Fruit fly (Drosophila melanogaster) whole organism, prepupa: ENCODE measurements around the gene Gr93b.

Experiments used
- Blimp-1 ChIP-seq: fragments of 200-800 bp; sonication (Bioruptor generic); optimal IDR thresholded peaks from 3 replicates; lab custom pipeline; 2017; ENCODE audit warnings: missing biosample characterization, missing genetic modification characterization, mild to moderate bottlenecking, moderate library complexity, missing genetic modification reagents
- CG10631 ChIP-seq: fragments of 200-800 bp; sonication (Bioruptor generic); optimal IDR thresholded peaks from 2 replicates; lab custom pipeline; 2016; ENCODE audit warnings: missing biosample characterization, missing genetic modification characterization
- CG11294 ChIP-seq: fragments of 200-800 bp; sonication (Bioruptor generic); IDR thresholded peaks from 2 replicates; pipeline ENCODE4 v1.3.6; 2022; ENCODE audit warnings: missing biosample characterization, missing genetic modification characterization
- CG11762 ChIP-seq: fragments of 200-800 bp; sonication (Bioruptor generic); optimal IDR thresholded peaks from 3 replicates; lab custom pipeline; 2016; ENCODE audit warnings: missing biosample characterization, missing genetic modification characterization; ENCODE audit not compliant: insufficient read depth
- CG11902 ChIP-seq: fragments of 200-800 bp; sonication (Bioruptor generic); optimal IDR thresholded peaks from 3 replicates; lab custom pipeline; 2016; ENCODE audit warnings: missing biosample characterization, missing genetic modification characterization
- CG15336 ChIP-seq: fragments of 200-800 bp; sonication (Bioruptor generic); IDR thresholded peaks from 2 replicates; pipeline ENCODE4 v1.3.6; 2022; ENCODE audit warnings: missing biosample characterization, missing genetic modification characterization
- CG1621 ChIP-seq: fragments of 200-800 bp; sonication (Bioruptor generic); optimal IDR thresholded peaks from 3 replicates; lab custom pipeline; 2018; ENCODE audit warnings: missing biosample characterization, mild to moderate bottlenecking, missing genetic modification characterization
- CG16779 ChIP-seq: fragments of 200-800 bp; sonication (Bioruptor generic); optimal IDR thresholded peaks from 3 replicates; lab custom pipeline; 2017; ENCODE audit warnings: missing biosample characterization, mild to moderate bottlenecking, missing genetic modification characterization
- CG3032 ChIP-seq: fragments of 200-800 bp; optimal IDR thresholded peaks from 2 replicates; lab custom pipeline; 2019; ENCODE audit warnings: missing biosample characterization, mild to moderate bottlenecking, missing genetic modification characterization, moderate library complexity
- CG31627 ChIP-seq: fragments of 200-800 bp; sonication (Bioruptor generic); optimal IDR thresholded peaks from 3 replicates; lab custom pipeline; 2016; ENCODE audit warnings: missing biosample characterization, missing genetic modification characterization
- CG34406 ChIP-seq: fragments of 200-800 bp; sonication (Bioruptor generic); optimal IDR thresholded peaks from 3 replicates; lab custom pipeline; 2016; ENCODE audit warnings: missing biosample characterization, missing genetic modification characterization
- CG3919 ChIP-seq: fragments of 200-800 bp; sonication (Bioruptor generic); optimal IDR thresholded peaks from 3 replicates; lab custom pipeline; 2016; ENCODE audit warnings: missing biosample characterization, missing genetic modification characterization
- CG4318 ChIP-seq: fragments of 200-800 bp; sonication (Bioruptor generic); optimal IDR thresholded peaks from 3 replicates; lab custom pipeline; 2017; ENCODE audit warnings: missing biosample characterization, mild to moderate bottlenecking, missing genetic modification characterization
- CG6163 ChIP-seq: fragments of 200-800 bp; sonication (Bioruptor generic); IDR thresholded peaks from 3 replicates; pipeline ENCODE4 v1.3.6; 2022; ENCODE audit warnings: missing biosample characterization, missing genetic modification characterization
- CG6792 ChIP-seq: fragments of 200-800 bp; sonication (Bioruptor generic); optimal IDR thresholded peaks from 3 replicates; lab custom pipeline; 2016; ENCODE audit warnings: missing biosample characterization, missing genetic modification characterization
- CG6808 ChIP-seq: fragments of 200-800 bp; sonication (Bioruptor generic); optimal IDR thresholded peaks from 3 replicates; lab custom pipeline; 2017; ENCODE audit warnings: missing biosample characterization, missing genetic modification characterization, mild to moderate bottlenecking, moderate library complexity, missing genetic modification reagents
- CG6854 ChIP-seq: fragments of 200-800 bp; sonication (Bioruptor generic); optimal IDR thresholded peaks from 2 replicates; lab custom pipeline; 2017; ENCODE audit warnings: missing biosample characterization, mild to moderate bottlenecking, missing genetic modification characterization
- CG8119 ChIP-seq: fragments of 200-800 bp; sonication (Bioruptor generic); IDR thresholded peaks from 3 replicates; pipeline ENCODE4 v1.3.6; 2022; ENCODE audit warnings: missing biosample characterization, missing genetic modification characterization
- CG8319 ChIP-seq: fragments of 200-800 bp; sonication (Bioruptor generic); optimal IDR thresholded peaks from 3 replicates; lab custom pipeline; 2016; ENCODE audit warnings: missing biosample characterization, missing genetic modification characterization
- CG8632 ChIP-seq: fragments of 200-800 bp; sonication (Bioruptor generic); optimal IDR thresholded peaks from 3 replicates; lab custom pipeline; 2016; ENCODE audit warnings: missing biosample characterization, missing genetic modification characterization
- Eip75B ChIP-seq: fragments of 200-800 bp; sonication (Bioruptor generic); optimal IDR thresholded peaks from 3 replicates; lab custom pipeline; 2016; ENCODE audit warnings: missing biosample characterization, missing genetic modification characterization
- Eip78C ChIP-seq: fragments of 200-800 bp; sonication (Bioruptor generic); peaks from one replicate; lab custom pipeline; 2016; ENCODE audit warnings: missing biosample characterization, missing genetic modification characterization
- Ets96B ChIP-seq: fragments of 200-800 bp; optimal IDR thresholded peaks from 2 replicates; lab custom pipeline; 2019; ENCODE audit warnings: missing biosample characterization, mild to moderate bottlenecking, missing genetic modification characterization, moderate library complexity
- Hr38 ChIP-seq: sonication (Bioruptor generic); optimal IDR thresholded peaks from 2 replicates; lab custom pipeline; 2016; ENCODE audit warnings: missing biosample characterization, missing genetic modification characterization
- Hr4 ChIP-seq: fragments of 200-800 bp; sonication (Bioruptor generic); optimal IDR thresholded peaks from 3 replicates; lab custom pipeline; 2016; ENCODE audit warnings: missing biosample characterization, missing genetic modification characterization
- Lpt ChIP-seq: fragments of 200-800 bp; sonication (Bioruptor generic); optimal IDR thresholded peaks from 3 replicates; lab custom pipeline; 2016; ENCODE audit warnings: missing biosample characterization, missing genetic modification characterization
- OdsH ChIP-seq: fragments of 200-800 bp; sonication (Bioruptor generic); optimal IDR thresholded peaks from 3 replicates; lab custom pipeline; 2016; ENCODE audit warnings: missing biosample characterization, missing genetic modification characterization
- Smox ChIP-seq: fragments of 200-800 bp; sonication (Bioruptor generic); optimal IDR thresholded peaks from 3 replicates; lab custom pipeline; 2016; ENCODE audit warnings: missing biosample characterization, missing genetic modification characterization
- Sox102F ChIP-seq: fragments of 200-800 bp; sonication (Bioruptor generic); optimal IDR thresholded peaks from 2 replicates; lab custom pipeline; 2016; ENCODE audit warnings: missing biosample characterization, mild to moderate bottlenecking, missing genetic modification characterization
- Sox14 ChIP-seq: fragments of 200-800 bp; sonication (Bioruptor generic); optimal IDR thresholded peaks from 3 replicates; lab custom pipeline; 2016; ENCODE audit warnings: missing biosample characterization, missing genetic modification characterization
- Sox15 ChIP-seq: fragments of 200-800 bp; sonication (Bioruptor generic); optimal IDR thresholded peaks from 3 replicates; lab custom pipeline; 2016; ENCODE audit warnings: missing biosample characterization, missing genetic modification characterization
- achi ChIP-seq: fragments of 200-800 bp; sonication (Bioruptor generic); optimal IDR thresholded peaks from 3 replicates; lab custom pipeline; 2016; ENCODE audit warnings: missing biosample characterization, missing genetic modification characterization
- acj6 ChIP-seq: fragments of 200-800 bp; sonication (Bioruptor generic); optimal IDR thresholded peaks from 3 replicates; lab custom pipeline; 2016; ENCODE audit warnings: missing biosample characterization, missing genetic modification characterization
- cyc ChIP-seq: fragments of 200-800 bp; sonication (Bioruptor generic); optimal IDR thresholded peaks from 3 replicates; lab custom pipeline; 2016; ENCODE audit warnings: missing biosample characterization, missing genetic modification characterization
- esn ChIP-seq: fragments of 200-800 bp; sonication (Bioruptor generic); optimal IDR thresholded peaks from 2 replicates; lab custom pipeline; 2016; ENCODE audit warnings: missing biosample characterization, mild to moderate bottlenecking, missing genetic modification characterization, moderate library complexity
- fd59A ChIP-seq: fragments of 200-800 bp; sonication (Bioruptor generic); optimal IDR thresholded peaks from 2 replicates; lab custom pipeline; 2017; ENCODE audit warnings: missing biosample characterization, mild to moderate bottlenecking, missing genetic modification characterization, missing genetic modification reagents
- fd85E ChIP-seq: fragments of 200-800 bp; sonication (Bioruptor generic); optimal IDR thresholded peaks from 3 replicates; lab custom pipeline; 2016; ENCODE audit warnings: missing biosample characterization, missing genetic modification characterization
- fkh ChIP-seq: fragments of 200-800 bp; sonication (Bioruptor generic); optimal IDR thresholded peaks from 3 replicates; lab custom pipeline; 2017; ENCODE audit warnings: missing biosample characterization, mild to moderate bottlenecking, missing genetic modification characterization, moderate library complexity
- lz ChIP-seq: fragments of 200-800 bp; sonication (Bioruptor generic); optimal IDR thresholded peaks from 3 replicates; lab custom pipeline; 2016; ENCODE audit warnings: missing biosample characterization, missing genetic modification characterization
- net ChIP-seq: fragments of 200-800 bp; sonication (Bioruptor generic); optimal IDR thresholded peaks from 3 replicates; lab custom pipeline; 2016; ENCODE audit warnings: missing biosample characterization, missing genetic modification characterization
- pdm3 ChIP-seq: fragments of 200-800 bp; sonication (Bioruptor generic); optimal IDR thresholded peaks from 3 replicates; lab custom pipeline; 2016; ENCODE audit warnings: missing biosample characterization, missing genetic modification characterization
- salr ChIP-seq, 2 experiments: fragments of 200-800 bp; sonication (Bioruptor generic); optimal IDR thresholded peaks; 3 replicates each; lab custom pipeline; 2016 to 2018; ENCODE audit warnings: missing biosample characterization in 2 of 2, missing genetic modification characterization in 2 of 2, mild to moderate bottlenecking in 1 of 2
- svp ChIP-seq: fragments of 200-800 bp; sonication (Bioruptor generic); peaks from one replicate; lab custom pipeline; 2016; ENCODE audit warnings: missing biosample characterization, missing genetic modification characterization
- topi ChIP-seq: fragments of 200-800 bp; sonication (Bioruptor generic); optimal IDR thresholded peaks from 3 replicates; lab custom pipeline; 2016; ENCODE audit warnings: missing biosample characterization, missing genetic modification characterization
- vri ChIP-seq: fragments of 200-800 bp; sonication (Bioruptor generic); optimal IDR thresholded peaks from 3 replicates; lab custom pipeline; 2016; ENCODE audit warnings: missing biosample characterization, mild to moderate bottlenecking, missing genetic modification characterization

The Gr93b gene

dm6 chr3R:21841474-21842376, 1.8 kb downstream of the Gr93b start (continued):
- no peak for TF ChIP-seq CG8632 (GFP tag; lab: Kevin White, UChicago)
- TF ChIP-seq, all 60 proteins: peak for 24

DNA sequence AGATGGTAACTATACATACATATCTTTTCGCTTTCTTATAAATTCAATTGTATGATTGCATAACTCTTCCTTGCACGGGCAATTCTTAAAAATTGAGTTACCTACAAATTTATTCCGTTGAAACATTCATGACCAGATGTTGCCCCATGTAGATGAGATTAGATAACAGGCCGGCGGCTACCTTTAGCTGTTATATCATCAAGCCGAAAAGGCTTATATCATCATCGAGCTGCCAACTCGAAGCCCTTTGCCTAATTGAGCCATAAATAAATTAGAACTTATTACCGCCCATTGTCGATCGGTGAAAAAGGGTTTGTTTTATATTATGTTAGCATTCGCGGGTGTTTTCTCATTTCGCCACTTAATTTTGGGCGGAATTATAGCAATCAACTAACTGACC, 3.1 kb downstream of the Gr93b start:
- TF ChIP-seq CG3919 (GFP tag; lab: Kevin White, UChicago) (no peak), Lpt (GFP tag; lab: Kevin White, UChicago) (no peak), Eip78C (GFP tag; lab: Kevin White, UChicago) (peak; percentile 17), CG31627 (GFP tag; lab: Kevin White, UChicago) (no peak), vri (GFP tag; lab: Kevin White, UChicago) (peak; percentile 49), Ets96B (tag; lab: Kevin White, UChicago) (no peak), Sox102F (GFP tag; lab: Kevin White, UChicago) (no peak), CG11294 (GFP tag; lab: Robert Waterston, UW) (no peak), esn (GFP tag; lab: Kevin White, UChicago) (no peak), CG34406 (GFP tag; lab: Kevin White, UChicago) (no peak), CG16779 (no peak)

DNA sequence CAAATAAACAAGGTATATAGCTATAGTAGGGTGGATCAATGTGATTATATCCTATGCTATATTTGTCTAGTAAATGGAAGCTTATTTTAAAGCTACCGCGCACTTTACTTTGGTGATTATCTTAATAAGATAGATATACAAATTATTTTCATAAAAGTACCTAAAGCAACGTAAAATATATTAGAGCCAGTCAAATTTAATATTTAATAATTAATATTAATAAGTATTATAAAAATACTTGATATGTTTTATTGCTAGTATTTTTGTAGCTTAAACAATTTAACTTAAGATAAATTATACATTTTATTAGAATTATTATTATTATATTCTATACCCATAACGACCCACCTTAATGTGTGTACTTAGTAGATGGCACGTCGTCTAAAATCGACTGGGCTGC, 3.9 kb downstream of the Gr93b start:
- TF ChIP-seq esn (GFP tag; lab: Kevin White, UChicago) (peak; percentile 64), CG1621 (tag; lab: Kevin White, UChicago) (peak; percentile 10), CG11902 (GFP tag; lab: Kevin White, UChicago) (no peak), Sox15 (GFP tag; lab: Kevin White, UChicago) (no peak), Ets96B (tag; lab: Kevin White, UChicago) (peak; percentile 91), OdsH (GFP tag; lab: Kevin White, UChicago) (peak; percentile 69), CG6808 (GFP tag; lab: Kevin White, UChicago) (peak; percentile 79), Blimp-1 (GFP tag; lab: Kevin White, UChicago) (peak; percentile 12), cyc (GFP tag; lab: Kevin White, UChicago) (no peak), CG15336 (GFP tag; lab: Robert Waterston, UW) (peak; percentile 79), vri (GFP tag; lab: Kevin White, UChicago) (no peak), Smox (GFP tag; lab: Kevin White, UChicago) (peak; percentile 41), lz (no peak), CG3032 (tag; lab: Kevin White, UChicago) (peak; percentile 91), pdm3 (GFP tag; lab: Kevin White, UChicago) (peak; percentile 35), CG8632 (GFP tag; lab: Kevin White, UChicago) (peak; percentile 87), achi (peak; percentile 82), salr (GFP tag; optimal IDR thresholded peaks at IDR 0.05; lab: Kevin White, UChicago) (peak; percentile 42 to 78), Eip75B (GFP tag; lab: Kevin White, UChicago) (peak; percentile 18), Lpt (GFP tag; lab: Kevin White, UChicago) (peak; percentile 26), fd85E (GFP tag; lab: Kevin White, UChicago) (no peak), svp (GFP tag; lab: Kevin White, UChicago) (peak; percentile 57), topi (GFP tag; lab: Kevin White, UChicago) (peak; percentile 45), CG10631 (GFP tag; lab: Kevin White, UChicago) (peak; percentile 80), Hr4 (GFP tag; lab: Kevin White, UChicago) (peak; percentile 21), fd59A (GFP tag; lab: Kevin White, UChicago) (peak; percentile 17), Sox102F (GFP tag; lab: Kevin White, UChicago) (no peak), CG8319 (GFP tag; lab: Kevin White, UChicago) (peak; percentile 16), CG6854 (GFP tag; lab: Kevin White, UChicago) (no peak), fkh (GFP tag; lab: Kevin White, UChicago) (no peak), CG4318 (GFP tag; lab: Kevin White, UChicago) (peak; percentile 50), Eip78C (GFP tag; lab: Kevin White, UChicago) (peak; percentile 90), acj6 (peak; percentile 72), CG6163 (GFP tag; lab: Robert Waterston, UW) (no peak; the same call in 2 of the 3 replicates), Hr38 (GFP tag; lab: Kevin White, UChicago) (no peak), CG11762 (GFP tag; lab: Kevin White, UChicago) (peak; percentile 20), CG8119 (peak; percentile 80; the same call in 2 of the 3 replicates), CG6792 (peak; percentile 12), net (peak; percentile 60), CG3919 (GFP tag; lab: Kevin White, UChicago) (peak; percentile 68), Sox14 (GFP tag; lab: Kevin White, UChicago) (no peak), CG11294 (GFP tag; lab: Robert Waterston, UW) (no peak)
